Fruit fly (Drosophila melanogaster): Measurements from ENCODE around the gene pygo.

DNA sequence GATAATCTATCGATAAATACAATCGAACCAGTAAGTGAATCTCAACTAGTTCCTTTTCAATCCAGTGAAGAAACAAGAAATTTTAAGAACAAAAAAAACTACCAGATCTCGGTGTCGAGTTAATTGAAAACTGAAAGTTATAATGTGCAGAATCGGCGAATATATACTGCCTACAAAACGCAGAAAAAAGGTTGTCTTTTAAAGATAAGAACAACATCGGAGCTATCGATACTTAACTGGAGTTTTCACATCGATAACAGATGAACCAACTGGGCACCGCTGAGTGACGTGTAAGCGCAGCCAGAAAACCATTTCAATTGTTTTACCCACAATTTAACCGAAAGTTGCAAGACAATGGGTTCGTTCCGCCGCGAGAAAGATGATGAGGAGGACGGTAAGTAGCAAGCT lies 8.6 kb downstream of the pygo start, which contains the start of gene gammaCOP:
- no peak for TF ChIP-seq ovo (GFP tag; optimal IDR thresholded peaks at IDR 0.05)
- no peak for TF ChIP-seq CG7101 (tag; optimal IDR thresholded peaks at IDR 0.05)
- TF ChIP-seq kay (GFP tag; ENCODE audit: borderline replicate concordance), result no peak
- TF ChIP-seq cic (GFP tag; optimal IDR thresholded peaks at IDR 0.05), result no peak
- no peak for TF ChIP-seq CG5204 (GFP tag; optimal IDR thresholded peaks at IDR 0.05)
- no peak for TF ChIP-seq toe (GFP tag; optimal IDR thresholded peaks at IDR 0.05)
- no peak for TF ChIP-seq Clk (GFP tag; optimal IDR thresholded peaks at IDR 0.05)
- no peak for TF ChIP-seq CG1620 (GFP tag; optimal IDR thresholded peaks at IDR 0.05)
- TF ChIP-seq tj (GFP tag; optimal IDR thresholded peaks at IDR 0.05), result no peak
- TF ChIP-seq Hr96 (GFP tag; optimal IDR thresholded peaks at IDR 0.05), result peak; percentile 43
- peak; percentile 44 for TF ChIP-seq CG14711 (tag; optimal IDR thresholded peaks at IDR 0.05)
- TF ChIP-seq CG7045 (GFP tag; optimal IDR thresholded peaks at IDR 0.05), result no peak
- no peak for TF ChIP-seq Mnt (GFP tag; optimal IDR thresholded peaks at IDR 0.05)
- TF ChIP-seq CG12768 (GFP tag; optimal IDR thresholded peaks at IDR 0.05), result no peak
